Worm (Caenorhabditis elegans) whole organism, young adult: ENCODE measurements around the gene Y46G5A.8.

Experiments
- F57C9.4 ChIP-seq: sonication (generic microtip); optimal IDR thresholded peaks from 2 replicates; lab custom pipeline; 2017; ENCODE audit warnings: mild to moderate bottlenecking, missing genetic modification characterization, missing compliant biosample characterization
- ceh-100 ChIP-seq: fragments of 200-800 bp; sonication (Bioruptor generic); IDR thresholded peaks from 2 replicates; pipeline ENCODE4 v1.3.6; 2022; ENCODE audit warnings: missing genetic modification reagents, missing genetic modification characterization, missing compliant biosample characterization
- him-1 ChIP-seq: sonication (generic microtip); optimal IDR thresholded peaks from 2 replicates; lab custom pipeline; 2016; ENCODE audit warnings: missing genotype, missing genetic modification reagents, missing genetic modification characterization, missing compliant biosample characterization
- nhr-179 ChIP-seq: sonication (generic microtip); optimal IDR thresholded peaks from 2 replicates; lab custom pipeline; 2016; ENCODE audit warnings: mild to moderate bottlenecking, missing genetic modification characterization, missing compliant biosample characterization
- snpc-1.1 ChIP-seq: sonication (generic microtip); optimal IDR thresholded peaks from 2 replicates; lab custom pipeline; 2017; ENCODE audit warnings: missing genetic modification characterization, mild to moderate bottlenecking, missing compliant biosample characterization, antibody characterized with exemption, moderate library complexity, missing genotype, missing genetic modification reagents; ENCODE audit not compliant: insufficient read depth
- zfh-2 ChIP-seq: fragments of 200-800 bp; sonication (Bioruptor generic); conservative IDR thresholded peaks from 2 replicates; pipeline ENCODE4 v1.3.6; 2022; ENCODE audit warnings: missing genetic modification reagents, missing genetic modification characterization, missing compliant biosample characterization

ce11 chrII:12756180-12756579 lies at the start of gene Y46G5A.8, which contains the start of gene Y46G5A.7:
- TF ChIP-seq snpc-1.1 (tag; lab: Kevin White, UChicago), result no peak
- no peak for TF ChIP-seq nhr-179
- TF ChIP-seq F57C9.4 (tag; lab: Kevin White, UChicago), result no peak
- no peak for TF ChIP-seq ceh-100 (GFP tag; lab: Robert Waterston, UW)
- no peak for TF ChIP-seq zfh-2
- no peak for TF ChIP-seq him-1 (tag; lab: Kevin White, UChicago)
